Worm (Caenorhabditis elegans) whole organism, L4/young adult: ENCODE results near the gene ilc-17.1.

Experiments used
- W03F9.2 ChIP-seq: fragments of 150-350 bp; optimal IDR thresholded peaks from 2 replicates; lab custom pipeline; 2014; ENCODE audit warnings: missing biosample characterization, missing genetic modification characterization
- dao-5 ChIP-seq: sonication (generic microtip); optimal IDR thresholded peaks from 2 replicates; lab custom pipeline; 2016; ENCODE audit warnings: missing genotype, missing genetic modification characterization, moderate library complexity, missing compliant biosample characterization
- him-1 ChIP-seq: sonication (generic microtip); optimal IDR thresholded peaks from 2 replicates; lab custom pipeline; 2016; ENCODE audit warnings: missing genotype, missing genetic modification reagents, missing genetic modification characterization, missing compliant biosample characterization

ilc-17.1 gene

ce11 chrX:12769697-12770096 is at the start of gene ilc-17.1:
ilc-17.1 (minus strand) TSS chrX:12769797.
- TF ChIP-seq him-1 (no peak), W03F9.2 (tag; lab: Kevin White, UChicago) (no peak), dao-5 (no peak)

DNA sequence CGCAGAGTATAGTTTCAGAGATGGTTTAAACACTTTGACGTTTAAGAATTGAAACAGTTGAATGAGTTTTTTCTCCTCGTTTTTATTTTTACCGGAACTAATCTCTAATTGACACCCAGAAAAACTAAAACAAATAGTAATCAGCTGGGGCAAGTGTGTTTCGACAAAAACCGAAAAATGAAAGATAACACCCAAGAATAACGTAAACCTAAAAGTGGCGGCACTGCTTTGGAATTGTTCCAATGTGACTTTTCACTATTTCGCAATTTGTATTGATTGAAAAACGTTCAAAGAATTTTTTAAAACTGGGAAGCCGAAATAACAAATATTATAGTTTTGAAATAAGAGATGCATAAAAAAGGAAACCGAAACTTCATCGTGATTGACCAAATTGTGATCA is 49.2 kb upstream of the ilc-17.1 start:
- TF ChIP-seq him-1, result no peak
- TF ChIP-seq W03F9.2 (tag; lab: Kevin White, UChicago), result no peak
- no peak for TF ChIP-seq dao-5

- TF ChIP-seq W03F9.2 (tag; lab: Kevin White, UChicago), result no peak
- no peak for TF ChIP-seq dao-5
- TF ChIP-seq him-1, result no peak
Measured at ce11 chrX:12815367-12815766, 45.8 kb upstream of the ilc-17.1 start.

DNA sequence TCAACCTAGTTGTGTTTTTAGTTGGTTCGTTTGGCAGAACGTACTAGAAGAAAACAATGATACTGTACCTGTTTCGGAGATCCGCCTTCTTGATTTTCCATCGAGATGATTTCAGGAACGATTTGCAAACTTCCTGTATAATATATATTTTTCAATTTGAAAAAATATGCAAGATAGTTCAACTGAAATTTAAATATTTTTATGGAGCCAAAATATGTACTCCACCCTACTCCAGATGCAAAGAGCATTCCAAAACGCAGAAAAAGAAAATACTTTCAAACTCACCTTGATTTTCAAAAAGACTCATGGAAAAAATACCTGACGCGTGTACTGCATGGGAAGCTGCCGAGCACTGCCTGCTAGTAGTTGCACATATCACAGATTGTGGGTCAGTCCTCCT is 43.9 kb upstream of the ilc-17.1 start, which contains the start of gene gei-3:
Gene gei-3 (minus strand): TSS at position 101 of the 400 bp plus-strand sequence.
- no peak for TF ChIP-seq him-1
- TF ChIP-seq W03F9.2 (tag; lab: Kevin White, UChicago), result no peak

- TF ChIP-seq him-1 (no peak), W03F9.2 (tag; lab: Kevin White, UChicago) (no peak), dao-5 (no peak)
Measured at ce11 chrX:12808085-12808922, 38.7 kb upstream of the ilc-17.1 start, which contains the start of gene nhr-27. nhr-27 (minus strand) TSS chrX:12808318.

ce11 chrX:12806926-12807325 is 37.3 kb upstream of the ilc-17.1 start:
- TF ChIP-seq dao-5, result no peak
- TF ChIP-seq him-1, result no peak
- TF ChIP-seq W03F9.2 (tag; lab: Kevin White, UChicago), result no peak

- TF ChIP-seq W03F9.2 (tag; lab: Kevin White, UChicago) (no peak), him-1 (no peak), dao-5 (no peak)
Measured at ce11 chrX:12799831-12800230, 30.2 kb upstream of the ilc-17.1 start.

- TF ChIP-seq W03F9.2 (tag; lab: Kevin White, UChicago), result no peak
- TF ChIP-seq dao-5, result no peak
- no peak for TF ChIP-seq him-1
Measured at ce11 chrX:12793796-12794195, 24.2 kb upstream of the ilc-17.1 start, which contains the start of gene abf-6. abf-6 (plus strand) TSS chrX:12794118.

- TF ChIP-seq him-1, result no peak
- no peak for TF ChIP-seq dao-5
- no peak for TF ChIP-seq W03F9.2 (tag; lab: Kevin White, UChicago)
Measured at ce11 chrX:12793075-12793474, 23.5 kb upstream of the ilc-17.1 start.

- TF ChIP-seq him-1 (no peak), W03F9.2 (tag; lab: Kevin White, UChicago) (no peak), dao-5 (no peak)
Measured at ce11 chrX:12792554-12792953, 23.0 kb upstream of the ilc-17.1 start, which contains the start of gene abf-5. abf-5 (plus strand) TSS chrX:12792854.

DNA sequence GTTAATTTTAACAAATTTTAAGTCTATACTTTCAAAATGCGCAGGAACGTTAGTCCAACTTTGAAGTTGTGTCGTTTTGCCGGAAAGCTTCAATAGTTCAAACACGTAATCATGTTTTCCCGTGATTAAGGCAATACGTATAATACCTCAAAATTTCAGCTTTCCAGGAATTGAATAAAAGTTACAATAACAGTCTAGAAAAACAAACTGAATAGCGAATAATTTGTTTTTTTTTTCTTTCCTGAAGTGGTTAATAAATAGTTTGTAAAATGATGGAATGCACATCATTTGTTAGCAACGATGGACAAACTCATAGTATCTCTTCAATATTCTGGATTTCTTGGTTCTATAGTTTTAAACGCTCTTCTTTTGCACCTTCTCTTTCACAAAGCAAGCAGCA is 20.4 kb upstream of the ilc-17.1 start, which contains the start of gene str-123:
Gene str-123 (plus strand): TSS at position 301 of the 400 bp plus-strand sequence.
- TF ChIP-seq him-1 (no peak), W03F9.2 (tag; lab: Kevin White, UChicago) (no peak), dao-5 (no peak)

- no peak for TF ChIP-seq dao-5
- TF ChIP-seq him-1, result no peak
- no peak for TF ChIP-seq W03F9.2 (tag; lab: Kevin White, UChicago)
Measured at ce11 chrX:12787624-12788023, 18.0 kb upstream of the ilc-17.1 start, which contains the start of gene str-124. str-124 (plus strand) TSS chrX:12787924.

DNA sequence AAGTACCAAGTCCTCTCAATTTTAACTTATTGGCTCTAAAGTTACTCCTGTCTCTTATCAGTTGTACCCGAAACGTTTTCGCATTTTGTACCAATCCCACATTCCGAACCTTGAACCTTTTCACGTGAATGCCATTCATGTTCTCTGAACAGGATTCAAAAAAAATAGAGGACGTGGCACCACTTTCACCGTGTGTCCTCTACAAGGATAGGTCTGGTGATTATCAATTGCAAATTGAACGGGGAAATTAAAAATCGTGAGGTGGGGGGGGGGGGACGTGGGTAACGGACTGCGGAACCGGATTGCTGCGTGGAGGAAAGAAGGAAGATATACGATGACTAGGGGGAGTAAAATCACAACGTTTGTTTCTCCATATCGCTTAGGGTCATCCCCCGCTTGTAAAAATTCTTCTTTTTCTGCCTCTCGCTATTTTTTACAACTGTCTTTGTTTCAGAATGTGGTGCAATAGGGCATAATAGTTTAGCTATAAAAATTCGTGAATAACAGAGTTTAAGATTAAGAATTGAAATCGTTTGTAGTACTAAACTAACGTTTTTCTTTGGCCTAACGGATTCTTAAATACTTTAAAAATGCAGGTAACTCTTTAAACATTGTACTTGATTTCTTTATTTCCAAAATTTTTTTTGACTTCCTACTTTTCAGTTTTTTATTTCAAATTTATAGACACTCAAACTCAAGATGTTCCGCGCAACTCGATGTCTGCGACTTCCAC is 12.3 kb upstream of the ilc-17.1 start, which contains the start of gene alh-13:
Gene alh-13 (plus strand): TSS at position 683 of the 733 bp plus-strand sequence.
- TF ChIP-seq him-1 (no peak), dao-5 (no peak), W03F9.2 (tag; lab: Kevin White, UChicago) (no peak)

ce11 chrX:12780674-12781073 is 11.1 kb upstream of the ilc-17.1 start:
- TF ChIP-seq dao-5, result no peak
- no peak for TF ChIP-seq him-1
- TF ChIP-seq W03F9.2 (tag; lab: Kevin White, UChicago), result no peak
